Fruit fly (Drosophila melanogaster): Measurements from ENCODE around the gene CG16781.

CG16781 gene

DNA sequence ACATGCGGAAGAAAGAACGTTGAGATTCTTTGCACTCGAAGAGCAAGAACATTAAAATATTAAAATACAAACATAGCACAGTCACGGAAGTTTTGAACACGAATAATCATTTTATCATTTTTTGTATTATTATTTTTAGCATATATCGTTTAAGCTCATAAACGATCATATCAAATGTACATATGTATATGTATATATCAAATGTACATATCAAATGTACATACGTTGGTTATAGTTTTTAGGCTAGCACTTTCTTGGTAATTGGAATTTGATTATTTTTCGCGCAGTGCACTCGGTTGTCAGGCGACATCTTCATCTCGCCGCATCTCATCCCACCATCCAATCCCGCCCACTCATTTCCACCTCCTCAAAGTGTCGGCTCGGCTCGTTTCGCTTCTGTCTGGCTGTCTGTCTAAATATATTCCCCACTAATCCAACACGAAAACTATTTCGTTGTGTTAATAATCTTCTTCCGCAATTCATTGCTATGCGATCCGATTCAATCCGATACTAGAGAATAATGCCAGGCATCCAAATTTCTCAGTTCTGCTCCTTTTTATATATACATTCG, 8.3 kb downstream of the CG16781 start (continued):
- TF ChIP-seq Xrp1 (GFP tag; IDR thresholded peaks at IDR 0.05) (peak; percentile 29; the same call in 1 of the 2 replicates), CG12236 (GFP tag; optimal IDR thresholded peaks at IDR 0.05) (no peak), CTCF (GFP tag; optimal IDR thresholded peaks at IDR 0.05) (no peak), schlank (tag; optimal IDR thresholded peaks at IDR 0.05) (no peak), Neu2 (GFP tag; optimal IDR thresholded peaks at IDR 0.05; ENCODE audit: borderline replicate concordance) (no peak), pho (GFP tag; optimal IDR thresholded peaks at IDR 0.05) (no peak), NfI (GFP tag; optimal IDR thresholded peaks at IDR 0.05) (peak; percentile 7), CG11504 (tag; optimal IDR thresholded peaks at IDR 0.05) (peak; percentile 64), Xbp1 (GFP tag; optimal IDR thresholded peaks at IDR 0.05) (peak; percentile 28), Aef1 (GFP tag; IDR thresholded peaks at IDR 0.05) (no peak), CG11560 (tag; IDR thresholded peaks at IDR 0.05) (no peak), fu2 (GFP tag; optimal IDR thresholded peaks at IDR 0.05) (no peak), bowl (GFP tag; IDR thresholded peaks at IDR 0.05) (no peak), NFAT (GFP tag; IDR thresholded peaks at IDR 0.05) (no peak), CG15479 (GFP tag; optimal IDR thresholded peaks at IDR 0.05) (no peak), sisA (GFP tag; IDR thresholded peaks at IDR 0.05) (no peak), Lim3 (GFP tag; IDR thresholded peaks at IDR 0.05) (no peak), cato (GFP tag; optimal IDR thresholded peaks at IDR 0.05; ENCODE audit: borderline replicate concordance) (no peak), Dref (GFP tag; IDR thresholded peaks at IDR 0.05) (no peak), C15 (GFP tag; IDR thresholded peaks at IDR 0.05) (no peak), psq (GFP tag; optimal IDR thresholded peaks at IDR 0.05) (no peak), CG17612 (GFP tag; IDR thresholded peaks at IDR 0.05) (no peak), mam (GFP tag; optimal IDR thresholded peaks at IDR 0.05) (no peak), CG2120 (GFP tag; optimal IDR thresholded peaks at IDR 0.05) (no peak), CG4617 (GFP tag; optimal IDR thresholded peaks at IDR 0.05; ENCODE audit: borderline replicate concordance) (no peak), pros (GFP tag; optimal IDR thresholded peaks at IDR 0.05) (no peak), CG4424 (GFP tag; optimal IDR thresholded peaks at IDR 0.05) (peak; percentile 4), Jarid2 (GFP tag; optimal IDR thresholded peaks at IDR 0.05) (no peak), CG1603 (tag; optimal IDR thresholded peaks at IDR 0.05) (peak; percentile 33), eve (GFP tag; optimal IDR thresholded peaks at IDR 0.05) (peak in 1 of 2 experiments; percentile 38), CG14965 (GFP tag; optimal IDR thresholded peaks at IDR 0.05; ENCODE audit: borderline replicate concordance) (no peak), Atf6 (GFP tag; IDR thresholded peaks at IDR 0.05) (peak; percentile 44; the same call in 1 of the 2 replicates), aop (GFP tag; IDR thresholded peaks at IDR 0.05) (no peak), slbo (GFP tag; IDR thresholded peaks at IDR 0.05) (no peak), Hsf (GFP tag; optimal IDR thresholded peaks at IDR 0.05) (no peak), Kr (GFP tag; optimal IDR thresholded peaks at IDR 0.05) (no peak), CG12391 (tag; optimal IDR thresholded peaks at IDR 0.05) (peak; percentile 47), CG6272 (GFP tag; IDR thresholded peaks at IDR 0.05) (no peak), unpg (GFP tag; optimal IDR thresholded peaks at IDR 0.05) (peak; percentile 57), YL-1 (GFP tag; optimal IDR thresholded peaks at IDR 0.05) (no peak), CG8478 (optimal IDR thresholded peaks at IDR 0.05) (no peak), gem (tag; optimal IDR thresholded peaks at IDR 0.05) (peak; percentile 77), dan (GFP tag; IDR thresholded peaks at IDR 0.05) (no peak), Abd-B (GFP tag; optimal IDR thresholded peaks at IDR 0.05) (no peak), vfl (GFP tag; optimal IDR thresholded peaks at IDR 0.05) (no peak), CG31365 (tag; optimal IDR thresholded peaks at IDR 0.05) (no peak), CG3726 (GFP tag; IDR thresholded peaks at IDR 0.05) (no peak), ATbp (GFP tag; optimal IDR thresholded peaks at IDR 0.05) (peak; percentile 48), gt (GFP tag; IDR thresholded peaks at IDR 0.05) (no peak)
